Worm (Caenorhabditis elegans) whole organism, young adult: ENCODE measurements around the gene dmsr-4.

Source experiments
- B0035.1 ChIP-seq: sonication (generic microtip); optimal IDR thresholded peaks from 2 replicates; lab custom pipeline; 2016; ENCODE audit warnings: missing genetic modification characterization, mild to moderate bottlenecking, missing compliant biosample characterization, missing genotype, missing genetic modification reagents
- B0336.3 ChIP-seq: fragments of 200-800 bp; sonication (Bioruptor generic); IDR thresholded peaks from 2 replicates; pipeline ENCODE4 v1.3.6; 2022; ENCODE audit warnings: missing genetic modification characterization, missing compliant biosample characterization
- D2030.7 ChIP-seq: fragments of 200-800 bp; sonication (Bioruptor generic); IDR thresholded peaks from 2 replicates; pipeline ENCODE4 v1.3.6; 2022; ENCODE audit warnings: missing genetic modification reagents, missing genetic modification characterization, missing compliant biosample characterization
- F22D6.2 ChIP-seq: sonication (generic microtip); optimal IDR thresholded peaks from 2 replicates; lab custom pipeline; 2016; ENCODE audit warnings: mild to moderate bottlenecking, missing genetic modification characterization, missing compliant biosample characterization
- F23B12.7 ChIP-seq: sonication (generic microtip); optimal IDR thresholded peaks from 2 replicates; lab custom pipeline; 2017; ENCODE audit warnings: missing genetic modification characterization, mild to moderate bottlenecking, missing compliant biosample characterization, antibody characterized with exemption, moderate library complexity; ENCODE audit not compliant: insufficient read depth
- F37B4.10 ChIP-seq: fragments of 200-800 bp; sonication (Bioruptor generic); IDR thresholded peaks from 2 replicates; pipeline ENCODE4 v1.3.6; 2022; ENCODE audit warnings: missing genetic modification characterization, missing compliant biosample characterization
- F52B5.7 ChIP-seq: sonication (generic microtip); optimal IDR thresholded peaks from 2 replicates; lab custom pipeline; 2016; ENCODE audit warnings: mild to moderate bottlenecking, missing genetic modification characterization, missing compliant biosample characterization
- F55B11.4 ChIP-seq: sonication (generic microtip); optimal IDR thresholded peaks from 2 replicates; lab custom pipeline; 2016; ENCODE audit warnings: missing compliant biosample characterization, missing genetic modification characterization, borderline replicate concordance; ENCODE audit not compliant: insufficient read depth
- K12H6.12 ChIP-seq: fragments of 200-800 bp; sonication (Bioruptor generic); optimal IDR thresholded peaks from 2 replicates; lab custom pipeline; 2018; ENCODE audit warnings: mild to moderate bottlenecking, missing genetic modification characterization, missing compliant biosample characterization
- Y53G8AR.9 ChIP-seq: fragments of 200-800 bp; sonication (Bioruptor generic); conservative IDR thresholded peaks from 2 replicates; pipeline ENCODE4 v1.3.6; 2022; ENCODE audit warnings: missing genetic modification reagents, missing genetic modification characterization, missing compliant biosample characterization
- Y79H2A.3 ChIP-seq: fragments of 200-800 bp; sonication (Bioruptor generic); conservative IDR thresholded peaks from 2 replicates; pipeline ENCODE4 v1.3.6; 2022; ENCODE audit warnings: missing genetic modification reagents, missing genetic modification characterization, missing compliant biosample characterization
- ama-1 ChIP-seq, 3 experiments: fragments of 150-350 bp in 1 of 3; sonication (generic microtip) in 2 of 3; optimal IDR thresholded peaks; 2 replicates each; lab custom pipeline; 2014 to 2018; ENCODE audit warnings: missing biosample characterization in 2 of 3, missing genetic modification characterization in 2 of 3, missing genetic modification reagents in 2 of 3
- atf-7 ChIP-seq: sonication (generic microtip); optimal IDR thresholded peaks from 2 replicates; lab custom pipeline; 2017; ENCODE audit warnings: mild to moderate bottlenecking, missing genetic modification characterization, missing compliant biosample characterization
- bed-1 ChIP-seq: fragments of 200-800 bp; sonication (Bioruptor generic); IDR thresholded peaks from 2 replicates; pipeline ENCODE4 v1.3.6; 2022; ENCODE audit warnings: missing genetic modification reagents, missing genetic modification characterization, missing compliant biosample characterization
- cebp-2 ChIP-seq: fragments of 200-800 bp; sonication (Bioruptor generic); IDR thresholded peaks from 2 replicates; pipeline ENCODE4 v1.3.6; 2022; ENCODE audit warnings: missing genetic modification characterization, missing compliant biosample characterization
- ceh-40 ChIP-seq: fragments of 200-800 bp; sonication (Bioruptor generic); IDR thresholded peaks from 2 replicates; pipeline ENCODE4 v1.3.6; 2022; ENCODE audit warnings: missing genetic modification characterization, missing compliant biosample characterization
- ceh-58 ChIP-seq: fragments of 200-800 bp; sonication (Bioruptor generic); IDR thresholded peaks from 2 replicates; pipeline ENCODE4 v1.3.6; 2022; ENCODE audit warnings: missing genetic modification characterization, missing compliant biosample characterization
- chd-7 ChIP-seq: sonication (generic microtip); optimal IDR thresholded peaks from 2 replicates; lab custom pipeline; 2016; ENCODE audit warnings: mild to moderate bottlenecking, missing genetic modification characterization, moderate library complexity, missing compliant biosample characterization
- dox-1 ChIP-seq: fragments of 200-800 bp; sonication (Bioruptor generic); IDR thresholded peaks from 2 replicates; pipeline ENCODE4 v1.3.6; 2022; ENCODE audit warnings: missing genetic modification reagents, missing genetic modification characterization, missing compliant biosample characterization
- fkh-3 ChIP-seq: sonication (generic microtip); optimal IDR thresholded peaks from 2 replicates; lab custom pipeline; 2016; ENCODE audit warnings: mild to moderate bottlenecking, missing genetic modification characterization, missing compliant biosample characterization
- him-1 ChIP-seq: sonication (generic microtip); optimal IDR thresholded peaks from 2 replicates; lab custom pipeline; 2016; ENCODE audit warnings: missing genotype, missing genetic modification reagents, missing genetic modification characterization, missing compliant biosample characterization
- hrde-1 ChIP-seq: sonication (generic microtip); optimal IDR thresholded peaks from 2 replicates; lab custom pipeline; 2016; ENCODE audit warnings: missing genetic modification characterization, mild to moderate bottlenecking, missing compliant biosample characterization, moderate library complexity, missing genotype, missing genetic modification reagents, borderline replicate concordance
- hsf-1 ChIP-seq: fragments of 200-800 bp; sonication (Bioruptor generic); IDR thresholded peaks from 2 replicates; pipeline ENCODE4 v1.3.6; 2022; ENCODE audit warnings: missing genetic modification reagents, missing genetic modification characterization, missing compliant biosample characterization
- lin-54 ChIP-seq: fragments of 200-800 bp; sonication (Bioruptor generic); optimal IDR thresholded peaks from 2 replicates; lab custom pipeline; 2018; ENCODE audit warnings: mild to moderate bottlenecking, missing genetic modification characterization, missing compliant biosample characterization
- lsl-1 ChIP-seq: fragments of 200-800 bp; sonication (Bioruptor generic); optimal IDR thresholded peaks from 2 replicates; lab custom pipeline; 2018; ENCODE audit warnings: mild to moderate bottlenecking, missing genetic modification characterization, moderate library complexity, missing compliant biosample characterization
- madf-10 ChIP-seq: sonication (generic microtip); optimal IDR thresholded peaks from 2 replicates; lab custom pipeline; 2016; ENCODE audit warnings: mild to moderate bottlenecking, missing genetic modification characterization, missing compliant biosample characterization
- rcor-1 ChIP-seq: fragments of 200-800 bp; sonication (Bioruptor generic); IDR thresholded peaks from 2 replicates; pipeline ENCODE4 v1.3.6; 2022; ENCODE audit warnings: missing genetic modification reagents, missing genetic modification characterization, missing compliant biosample characterization
- repo-1 ChIP-seq: sonication (generic microtip); optimal IDR thresholded peaks from 2 replicates; lab custom pipeline; 2017; ENCODE audit warnings: mild to moderate bottlenecking, missing genetic modification characterization, missing compliant biosample characterization
- rpc-1 ChIP-seq, 2 experiments: fragments of 150-350 bp in 1 of 2; sonication (generic microtip) in 1 of 2; optimal IDR thresholded peaks; 2 replicates each; lab custom pipeline; 2014 to 2018; ENCODE audit warnings: missing biosample characterization in 1 of 2, missing genetic modification characterization in 1 of 2, missing genetic modification reagents in 1 of 2, missing genotype in 1 of 2
- sdz-38 ChIP-seq: sonication (generic microtip); optimal IDR thresholded peaks from 2 replicates; lab custom pipeline; 2016; ENCODE audit warnings: missing genotype, missing genetic modification characterization, missing compliant biosample characterization
- sea-2 ChIP-seq: fragments of 200-800 bp; sonication (Bioruptor generic); IDR thresholded peaks from 2 replicates; pipeline ENCODE4 v1.3.6; 2022; ENCODE audit warnings: missing genetic modification characterization, missing compliant biosample characterization
- snpc-1.3 ChIP-seq: sonication (generic microtip); optimal IDR thresholded peaks from 2 replicates; lab custom pipeline; 2017; ENCODE audit warnings: missing genetic modification characterization, mild to moderate bottlenecking, missing compliant biosample characterization, antibody characterized with exemption, moderate library complexity, missing genotype, missing genetic modification reagents; ENCODE audit not compliant: insufficient read depth
- somi-1 ChIP-seq: fragments of 200-800 bp; sonication (Bioruptor generic); optimal IDR thresholded peaks from 2 replicates; lab custom pipeline; 2018; ENCODE audit warnings: mild to moderate bottlenecking, missing genetic modification characterization, missing compliant biosample characterization
- unc-62 ChIP-seq: fragments of 150-350 bp; optimal IDR thresholded peaks from 2 replicates; lab custom pipeline; 2014; ENCODE audit warnings: missing biosample characterization, missing genetic modification reagents, missing genetic modification characterization
- zim-3 ChIP-seq: sonication (generic microtip); optimal IDR thresholded peaks from 2 replicates; lab custom pipeline; 2017; ENCODE audit warnings: mild to moderate bottlenecking, missing genetic modification characterization, moderate library complexity, missing compliant biosample characterization
- ztf-25 ChIP-seq: fragments of 200-800 bp; sonication (Bioruptor generic); IDR thresholded peaks from 2 replicates; pipeline ENCODE4 v1.3.6; 2022; ENCODE audit warnings: missing genetic modification reagents, missing genetic modification characterization, missing compliant biosample characterization
- ztf-26 ChIP-seq: sonication (generic microtip); optimal IDR thresholded peaks from 2 replicates; lab custom pipeline; 2017; ENCODE audit warnings: missing genetic modification characterization, missing compliant biosample characterization
- ztf-28 ChIP-seq: fragments of 200-800 bp; sonication (Bioruptor generic); IDR thresholded peaks from 2 replicates; pipeline ENCODE4 v1.3.6; 2022; ENCODE audit warnings: missing genetic modification reagents, missing genetic modification characterization, missing compliant biosample characterization

The dmsr-4 gene

DNA sequence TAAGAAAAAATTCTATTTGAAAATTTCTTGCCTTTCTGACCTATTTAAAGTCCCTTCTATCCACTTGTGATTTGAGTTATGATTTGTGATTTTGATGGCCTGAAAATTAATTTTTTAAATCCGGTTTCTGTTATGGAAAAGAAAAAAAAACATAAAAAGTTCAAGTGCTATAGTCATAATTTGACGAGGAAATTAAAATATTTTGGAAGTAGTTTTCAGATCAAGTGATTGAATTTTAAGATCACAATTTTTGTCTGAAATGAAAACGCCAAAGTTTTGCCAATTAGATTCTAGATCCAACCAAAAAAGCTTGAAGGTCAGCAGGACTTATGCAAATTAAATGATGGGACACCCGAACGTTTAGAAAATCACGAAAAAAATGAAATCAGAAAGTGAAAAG lies 10.6 kb upstream of the dmsr-4 start, which contains the start of gene ptr-3:
TSS of gene ptr-3 (minus strand) at position 101 of the 400 bp plus-strand sequence.
- TF ChIP-seq B0336.3 (GFP tag; lab: Robert Waterston, UW), result no peak
- no peak for TF ChIP-seq lsl-1 (GFP tag; lab: Kevin White, UChicago)
- TF ChIP-seq K12H6.12, result no peak
- TF ChIP-seq ztf-26 (tag; lab: Kevin White, UChicago), result no peak
- no peak for TF ChIP-seq D2030.7 (GFP tag; lab: Robert Waterston, UW)
- no peak for TF ChIP-seq F52B5.7 (tag; lab: Kevin White, UChicago)
- TF ChIP-seq bed-1 (GFP tag; lab: Robert Waterston, UW), result no peak
- TF ChIP-seq ceh-58, result no peak
- no peak for TF ChIP-seq F22D6.2 (tag; lab: Kevin White, UChicago)
- TF ChIP-seq B0035.1 (tag; lab: Kevin White, UChicago), result no peak
- no peak for TF ChIP-seq ama-1 (optimal IDR thresholded peaks at IDR 0.05; lab: Kevin White, UChicago)
- no peak for TF ChIP-seq ama-1 (GFP tag; optimal IDR thresholded peaks at IDR 0.05; lab: Kevin White, UChicago)
- no peak for TF ChIP-seq cebp-2 (GFP tag; lab: Robert Waterston, UW)
- TF ChIP-seq atf-7 (tag; lab: Kevin White, UChicago), result no peak
- TF ChIP-seq sea-2 (GFP tag; lab: Robert Waterston, UW), result no peak
- TF ChIP-seq Y79H2A.3 (GFP tag; lab: Robert Waterston, UW), result no peak
- no peak for TF ChIP-seq F37B4.10 (GFP tag; lab: Robert Waterston, UW)
- no peak for TF ChIP-seq Y53G8AR.9 (GFP tag; lab: Robert Waterston, UW)
- no peak for TF ChIP-seq F55B11.4 (tag; lab: Kevin White, UChicago)
- no peak for TF ChIP-seq him-1 (tag; lab: Kevin White, UChicago)

DNA sequence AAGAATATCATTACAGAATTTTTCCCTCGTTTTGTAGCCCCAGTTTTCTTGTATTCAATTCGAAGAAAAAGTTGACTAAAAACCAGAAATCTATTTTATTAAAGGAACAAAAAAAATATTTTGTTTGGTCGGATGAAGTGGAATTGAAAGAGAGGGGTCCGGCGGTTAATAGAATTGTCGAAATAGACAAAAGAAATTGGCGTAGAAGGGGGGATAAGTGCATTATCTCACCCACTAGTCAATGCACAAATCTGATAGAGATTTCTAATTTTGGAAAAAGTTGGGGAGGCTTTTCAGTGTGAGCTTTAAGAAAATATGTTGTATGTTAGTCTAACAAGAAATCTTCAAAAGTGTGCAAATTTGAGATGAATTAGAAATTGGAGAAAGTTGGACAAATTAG lies 2.4 kb downstream of the dmsr-4 start:
- TF ChIP-seq lsl-1 (GFP tag; lab: Kevin White, UChicago) (no peak), cebp-2 (GFP tag; lab: Robert Waterston, UW) (no peak), F23B12.7 (no peak), chd-7 (no peak), sdz-38 (tag; lab: Kevin White, UChicago) (no peak), fkh-3 (tag; lab: Kevin White, UChicago) (no peak), lin-54 (no peak), ztf-25 (GFP tag; lab: Robert Waterston, UW) (no peak), hrde-1 (tag; lab: Kevin White, UChicago) (no peak), snpc-1.3 (tag; lab: Kevin White, UChicago) (no peak), rcor-1 (GFP tag; lab: Robert Waterston, UW) (no peak), rpc-1 (optimal IDR thresholded peaks at IDR 0.05; lab: Kevin White, UChicago) (no peak), rpc-1 (tag; optimal IDR thresholded peaks at IDR 0.05; lab: Kevin White, UChicago) (no peak), F52B5.7 (tag; lab: Kevin White, UChicago) (no peak)

DNA sequence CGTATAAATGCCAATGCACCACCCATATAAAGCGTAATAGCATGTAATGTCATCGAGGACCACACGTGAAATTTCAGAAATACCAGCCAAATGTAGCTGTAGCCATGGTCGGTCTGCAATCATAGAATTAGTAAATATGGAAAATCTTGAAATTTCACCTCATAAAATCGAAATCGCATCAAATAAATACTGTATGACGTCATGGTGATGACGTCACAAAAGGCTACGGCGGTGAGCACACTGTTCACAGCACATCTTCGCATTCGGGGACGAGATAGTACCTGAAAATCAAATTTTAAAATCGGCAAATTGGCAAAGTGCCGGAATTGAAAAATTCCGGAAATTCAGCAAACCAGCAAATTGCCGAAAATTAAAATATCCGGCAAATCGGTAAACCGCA lies 7.1 kb downstream of the dmsr-4 start:
- TF ChIP-seq lin-54 (no peak), repo-1 (tag; lab: Kevin White, UChicago) (no peak), ztf-28 (no peak), somi-1 (GFP tag; lab: Kevin White, UChicago) (no peak), ceh-40 (GFP tag; lab: Robert Waterston, UW) (no peak), rcor-1 (GFP tag; lab: Robert Waterston, UW) (no peak), madf-10 (tag; lab: Kevin White, UChicago) (no peak), dox-1 (GFP tag; lab: Robert Waterston, UW) (no peak), zim-3 (tag; lab: Kevin White, UChicago) (no peak), Y53G8AR.9 (GFP tag; lab: Robert Waterston, UW) (no peak), unc-62 (GFP tag; lab: Kevin White, UChicago) (no peak), D2030.7 (GFP tag; lab: Robert Waterston, UW) (no peak), cebp-2 (GFP tag; lab: Robert Waterston, UW) (no peak), B0035.1 (tag; lab: Kevin White, UChicago) (no peak), hsf-1 (no peak)
- TF ChIP-seq, all 124 proteins: peak for 0
